Fruit fly (Drosophila melanogaster) whole organism, embryonic: Measurements from ENCODE around the gene Lcp65Ac.
A peak's percentile ranks its signal among the peaks of the same experiment; 100 is the strongest.

ENCODE experiments used
- Atf6 ChIP-seq: fragments of 200-800 bp; sonication (Bioruptor generic); IDR thresholded peaks from 2 replicates; pipeline ENCODE4 v1.3.6; 2022; ENCODE audit warnings: missing biosample characterization, missing genetic modification characterization
- Blimp-1 ChIP-seq: fragments of 200-800 bp; sonication (Bioruptor generic); optimal IDR thresholded peaks from 3 replicates; lab custom pipeline; 2018; ENCODE audit warnings: missing biosample characterization, missing genetic modification characterization, mild to moderate bottlenecking, moderate library complexity, missing genetic modification reagents
- CG10209 ChIP-seq: fragments of 200-800 bp; sonication (Bioruptor generic); optimal IDR thresholded peaks from 3 replicates; lab custom pipeline; 2017; ENCODE audit warnings: missing biosample characterization, mild to moderate bottlenecking, missing genetic modification characterization, missing genetic modification reagents
- CG10462 ChIP-seq: fragments of 200-800 bp; sonication (Bioruptor generic); optimal IDR thresholded peaks from 2 replicates; lab custom pipeline; 2016; ENCODE audit warnings: missing biosample characterization, missing genetic modification characterization
- CG12391 ChIP-seq: fragments of 200-800 bp; sonication (Bioruptor generic); optimal IDR thresholded peaks from 3 replicates; lab custom pipeline; 2018; ENCODE audit warnings: missing biosample characterization, mild to moderate bottlenecking, missing genetic modification characterization, moderate library complexity
- CG13296 ChIP-seq: fragments of 200-800 bp; sonication (Bioruptor generic); optimal IDR thresholded peaks from 3 replicates; lab custom pipeline; 2018; ENCODE audit warnings: missing biosample characterization, mild to moderate bottlenecking, missing genetic modification characterization
- CG13424 ChIP-seq: fragments of 200-800 bp; sonication (Bioruptor generic); optimal IDR thresholded peaks from 2 replicates; lab custom pipeline; 2019; ENCODE audit warnings: missing biosample characterization, mild to moderate bottlenecking, missing genetic modification characterization, moderate library complexity
- CG15601 ChIP-seq: fragments of 200-800 bp; sonication (Bioruptor generic); optimal IDR thresholded peaks from 3 replicates; lab custom pipeline; 2019; ENCODE audit warnings: missing biosample characterization, mild to moderate bottlenecking, missing genetic modification characterization, moderate library complexity
- CG1602 ChIP-seq: fragments of 200-800 bp; sonication (Bioruptor generic); optimal IDR thresholded peaks from 3 replicates; lab custom pipeline; 2016; ENCODE audit warnings: missing biosample characterization, missing genetic modification characterization
- CG17568 ChIP-seq: fragments of 200-800 bp; sonication (Bioruptor generic); optimal IDR thresholded peaks from 2 replicates; lab custom pipeline; 2018; ENCODE audit warnings: missing biosample characterization, mild to moderate bottlenecking, missing genetic modification characterization, moderate library complexity
- CG17912 ChIP-seq: fragments of 200-800 bp; sonication (Bioruptor generic); optimal IDR thresholded peaks from 2 replicates; lab custom pipeline; 2018; ENCODE audit warnings: missing biosample characterization, mild to moderate bottlenecking, missing genetic modification characterization
- CG2202 ChIP-seq: fragments of 200-800 bp; sonication (Bioruptor generic); optimal IDR thresholded peaks from 2 replicates; lab custom pipeline; 2018; ENCODE audit warnings: missing biosample characterization, mild to moderate bottlenecking, missing genetic modification characterization
- CG32532 ChIP-seq: fragments of 200-800 bp; sonication (Bioruptor generic); IDR thresholded peaks from 2 replicates; pipeline ENCODE4 v1.3.6; 2022; ENCODE audit warnings: missing biosample characterization, missing genetic modification characterization
- CG3281 ChIP-seq: fragments of 200-800 bp; sonication (Bioruptor generic); optimal IDR thresholded peaks from 3 replicates; lab custom pipeline; 2017; ENCODE audit warnings: missing biosample characterization, mild to moderate bottlenecking, missing genetic modification characterization
- CG33557 ChIP-seq: fragments of 200-800 bp; sonication (Bioruptor generic); optimal IDR thresholded peaks from 2 replicates; lab custom pipeline; 2019; ENCODE audit warnings: missing biosample characterization, mild to moderate bottlenecking, missing genetic modification characterization, moderate library complexity
- CG34376 ChIP-seq: fragments of 200-800 bp; sonication (Bioruptor generic); optimal IDR thresholded peaks from 2 replicates; lab custom pipeline; 2018; ENCODE audit warnings: missing biosample characterization, mild to moderate bottlenecking, missing genetic modification characterization
- CG3995 ChIP-seq: fragments of 200-800 bp; sonication (Bioruptor generic); optimal IDR thresholded peaks from 3 replicates; lab custom pipeline; 2016; ENCODE audit warnings: missing biosample characterization, missing genetic modification characterization
- CG4730 ChIP-seq: fragments of 200-800 bp; sonication (Bioruptor generic); IDR thresholded peaks from 2 replicates; pipeline ENCODE4 v1.3.6; 2022; ENCODE audit warnings: missing biosample characterization, missing genetic modification characterization
- CG6765 ChIP-seq: fragments of 200-800 bp; sonication (Bioruptor generic); optimal IDR thresholded peaks from 3 replicates; lab custom pipeline; 2017; ENCODE audit warnings: missing biosample characterization, mild to moderate bottlenecking, missing genetic modification characterization
- CG8478 ChIP-seq: fragments of >200 bp; optimal IDR thresholded peaks from 2 replicates; lab custom pipeline; 2018
- CG9215 ChIP-seq: fragments of 200-800 bp; sonication (Bioruptor generic); IDR thresholded peaks from 2 replicates; pipeline ENCODE4 v1.3.6; 2022; ENCODE audit warnings: missing biosample characterization, missing genetic modification characterization
- CHES-1-like ChIP-seq: fragments of 200-800 bp; sonication (Bioruptor generic); optimal IDR thresholded peaks from 2 replicates; lab custom pipeline; 2016; ENCODE audit warnings: missing biosample characterization, missing genetic modification characterization
- E2f2 ChIP-seq: fragments of 200-800 bp; sonication (Bioruptor generic); IDR thresholded peaks from 2 replicates; pipeline ENCODE4 v1.3.6; 2022; ENCODE audit warnings: missing biosample characterization, missing genetic modification characterization
- Eip74EF ChIP-seq, 2 experiments: fragments of 200-800 bp in 1 of 2; fragments of >200 bp in 1 of 2; sonication (Bioruptor generic) in 1 of 2; optimal IDR thresholded peaks; 2 replicates each; lab custom pipeline; 2017 to 2019; ENCODE audit warnings: missing biosample characterization in 2 of 2, missing genetic modification characterization in 2 of 2, mild to moderate bottlenecking in 1 of 2, moderate library complexity in 1 of 2
- Elba2 ChIP-seq: fragments of 200-800 bp; sonication (Bioruptor generic); optimal IDR thresholded peaks from 3 replicates; lab custom pipeline; 2016; ENCODE audit warnings: missing biosample characterization, missing genetic modification characterization
- Fer2 ChIP-seq: fragments of 200-800 bp; sonication (Bioruptor generic); optimal IDR thresholded peaks from 2 replicates; lab custom pipeline; 2018; ENCODE audit warnings: missing biosample characterization, mild to moderate bottlenecking, missing genetic modification characterization, moderate library complexity
- Hmx ChIP-seq: fragments of 200-800 bp; sonication (Bioruptor generic); optimal IDR thresholded peaks from 2 replicates; lab custom pipeline; 2016; ENCODE audit warnings: missing biosample characterization, missing genetic modification characterization
- Lim3 ChIP-seq: fragments of 200-800 bp; sonication (Bioruptor generic); IDR thresholded peaks from 2 replicates; pipeline ENCODE4 v1.3.6; 2022; ENCODE audit warnings: missing biosample characterization, missing genetic modification characterization
- Nf-YB ChIP-seq: fragments of 200-800 bp; sonication (Bioruptor generic); optimal IDR thresholded peaks from 3 replicates; lab custom pipeline; 2019; ENCODE audit warnings: missing biosample characterization, mild to moderate bottlenecking, missing genetic modification characterization, moderate library complexity
- Oli ChIP-seq: fragments of 200-800 bp; sonication (Bioruptor generic); optimal IDR thresholded peaks from 2 replicates; lab custom pipeline; 2018; ENCODE audit warnings: missing biosample characterization, mild to moderate bottlenecking, missing genetic modification characterization, moderate library complexity
- PHDP ChIP-seq: fragments of 200-800 bp; sonication (Bioruptor generic); optimal IDR thresholded peaks from 3 replicates; lab custom pipeline; 2018; ENCODE audit warnings: missing biosample characterization, mild to moderate bottlenecking, missing genetic modification characterization, moderate library complexity
- Rx ChIP-seq: fragments of 200-800 bp; sonication (Bioruptor generic); IDR thresholded peaks from 2 replicates; pipeline ENCODE4 v1.3.6; 2022; ENCODE audit warnings: missing biosample characterization, missing genetic modification characterization
- Xbp1 ChIP-seq: fragments of 200-800 bp; sonication (Bioruptor generic); optimal IDR thresholded peaks from 3 replicates; lab custom pipeline; 2016; ENCODE audit warnings: missing biosample characterization, mild to moderate bottlenecking, missing genetic modification characterization
- az2 ChIP-seq: fragments of 200-800 bp; sonication (Bioruptor generic); optimal IDR thresholded peaks from 3 replicates; lab custom pipeline; 2016; ENCODE audit warnings: missing biosample characterization, missing genetic modification characterization
- caup ChIP-seq: fragments of 200-800 bp; sonication (Bioruptor generic); optimal IDR thresholded peaks from 3 replicates; lab custom pipeline; 2017; ENCODE audit warnings: missing biosample characterization, mild to moderate bottlenecking, missing genetic modification characterization, moderate library complexity; ENCODE audit not compliant: severe bottlenecking
- chinmo ChIP-seq: fragments of 200-800 bp; sonication (Bioruptor generic); IDR thresholded peaks from 4 replicates; pipeline ENCODE4 v1.3.6; 2022; ENCODE audit warnings: missing biosample characterization, missing genetic modification characterization; ENCODE audit not compliant: partially characterized antibody
- dan ChIP-seq: fragments of 200-800 bp; sonication (Bioruptor generic); IDR thresholded peaks from 2 replicates; pipeline ENCODE4 v1.3.6; 2022; ENCODE audit warnings: missing biosample characterization, missing genetic modification characterization
- dimm ChIP-seq: fragments of 200-800 bp; sonication (Bioruptor generic); IDR thresholded peaks from 2 replicates; pipeline ENCODE4 v1.3.6; 2022; ENCODE audit warnings: missing biosample characterization, missing genetic modification characterization
- dm ChIP-seq: fragments of 200-800 bp; sonication (Bioruptor generic); optimal IDR thresholded peaks from 3 replicates; lab custom pipeline; 2016; ENCODE audit warnings: missing biosample characterization, missing genetic modification characterization
- dmrt11E ChIP-seq: fragments of 200-800 bp; sonication (Bioruptor generic); optimal IDR thresholded peaks from 3 replicates; lab custom pipeline; 2018; ENCODE audit warnings: missing biosample characterization, mild to moderate bottlenecking, missing genetic modification characterization, moderate library complexity
- exex ChIP-seq: fragments of 200-800 bp; sonication (Bioruptor generic); optimal IDR thresholded peaks from 4 replicates; lab custom pipeline; 2018; ENCODE audit warnings: missing biosample characterization, mild to moderate bottlenecking, missing genetic modification characterization, moderate library complexity
- gsb ChIP-seq: fragments of 200-800 bp; sonication (Bioruptor generic); IDR thresholded peaks from 2 replicates; pipeline ENCODE4 v1.3.6; 2022; ENCODE audit warnings: missing biosample characterization, missing genetic modification characterization
- lola ChIP-seq, 3 experiments: fragments of >200 bp in 2 of 3; fragments of 200-800 bp in 1 of 3; sonication (Bioruptor generic) in 1 of 3; optimal IDR thresholded peaks; 2 replicates each; lab custom pipeline; 2017 to 2019; ENCODE audit warnings: missing biosample characterization in 3 of 3, missing genetic modification characterization in 3 of 3, mild to moderate bottlenecking in 1 of 3, moderate library complexity in 1 of 3
- pb ChIP-seq: fragments of 200-800 bp; sonication (Bioruptor generic); optimal IDR thresholded peaks from 3 replicates; lab custom pipeline; 2016; ENCODE audit warnings: missing biosample characterization, missing genetic modification characterization
- pho ChIP-seq: fragments of 200-800 bp; sonication (Bioruptor generic); optimal IDR thresholded peaks from 2 replicates; lab custom pipeline; 2016; ENCODE audit warnings: missing biosample characterization, missing genetic modification characterization
- slp2 ChIP-seq: fragments of 200-800 bp; sonication (Bioruptor generic); optimal IDR thresholded peaks from 2 replicates; lab custom pipeline; 2016; ENCODE audit warnings: missing biosample characterization, missing genetic modification characterization
- sr ChIP-seq: fragments of 200-800 bp; sonication (Bioruptor generic); IDR thresholded peaks from 3 replicates; pipeline ENCODE4 v1.3.6; 2022; ENCODE audit warnings: missing biosample characterization, missing genetic modification characterization
- wek ChIP-seq: fragments of 200-800 bp; sonication (Bioruptor generic); optimal IDR thresholded peaks from 3 replicates; lab custom pipeline; 2018; ENCODE audit warnings: missing biosample characterization, mild to moderate bottlenecking, missing genetic modification characterization, moderate library complexity

Lcp65Ac gene

dm6 chr3L:6124616-6125408 is 19.8 kb upstream of the Lcp65Ac start (continued):
- TF ChIP-seq CG15601 (tag; lab: Kevin White, UChicago) (peak; percentile 53), Elba2 (GFP tag; lab: Kevin White, UChicago) (peak; percentile 52), CG32532 (GFP tag; lab: Robert Waterston, UW) (peak; percentile 86), CG2202 (tag; lab: Kevin White, UChicago) (peak; percentile 59), Eip74EF (GFP tag; optimal IDR thresholded peaks at IDR 0.05; lab: Kevin White, UChicago) (peak in 1 of 2 experiments; percentile 63), dm (GFP tag; lab: Kevin White, UChicago) (peak; percentile 5), CG17568 (GFP tag; lab: Kevin White, UChicago) (peak; percentile 79), CG33557 (GFP tag; lab: Kevin White, UChicago) (peak; percentile 50), Nf-YB (GFP tag; lab: Kevin White, UChicago) (peak; percentile 45), CG10462 (GFP tag; lab: Kevin White, UChicago) (peak; percentile 7), dmrt11E (tag; lab: Kevin White, UChicago) (peak; percentile 49), PHDP (tag; lab: Kevin White, UChicago) (peak; percentile 73), wek (peak; percentile 89), CG34376 (GFP tag; lab: Kevin White, UChicago) (peak; percentile 87), slp2 (peak; percentile 66), Rx (peak; percentile 81), pho (GFP tag; lab: Kevin White, UChicago) (peak; percentile 23), caup (GFP tag; lab: Kevin White, UChicago) (peak; percentile 94), az2 (GFP tag; lab: Kevin White, UChicago) (peak; percentile 32), CG13424 (tag; lab: Kevin White, UChicago) (peak; percentile 34), CG10209 (GFP tag; lab: Kevin White, UChicago) (peak; percentile 73), Hmx (GFP tag; lab: Kevin White, UChicago) (no peak), dan (GFP tag; lab: Robert Waterston, UW) (no peak), E2f2 (GFP tag; lab: Robert Waterston, UW) (peak; percentile 64), Oli (tag; lab: Kevin White, UChicago) (peak; percentile 40), exex (no peak), CG9215 (GFP tag; lab: Robert Waterston, UW) (peak; percentile 28; the same call in 1 of the 2 replicates), CG12391 (tag; lab: Kevin White, UChicago) (peak; percentile 56), Blimp-1 (GFP tag; lab: Kevin White, UChicago) (peak; percentile 42), CG3995 (GFP tag; lab: Kevin White, UChicago) (peak; percentile 3), gsb (GFP tag; lab: Robert Waterston, UW) (peak; percentile 64), sr (peak; percentile 93), chinmo (GFP tag; lab: Robert Waterston, UW) (no peak), CG8478 (lab: Kevin White, UChicago) (no peak), CG13296 (GFP tag; lab: Kevin White, UChicago) (peak; percentile 85), CG4730 (peak; percentile 19; the same call in 1 of the 2 replicates), CG6765 (GFP tag; lab: Kevin White, UChicago) (peak; percentile 88), Fer2 (tag; lab: Kevin White, UChicago) (peak; percentile 20), Atf6 (GFP tag; lab: Robert Waterston, UW) (peak; percentile 71), pb (peak; percentile 84), dimm (0 out of 2 replicates have a peak, but pooled peaks have one; percentile 34), CG17912 (peak; percentile 90), CG1602 (GFP tag; lab: Kevin White, UChicago) (no peak), Xbp1 (GFP tag; lab: Kevin White, UChicago) (peak; percentile 60), Lim3 (GFP tag; lab: Robert Waterston, UW) (no peak), lola (GFP tag; optimal IDR thresholded peaks at IDR 0.05; lab: Kevin White, UChicago) (peak in 1 of 3 experiments; percentile 76), CG3281 (GFP tag; lab: Kevin White, UChicago) (peak; percentile 84), CHES-1-like (GFP tag; lab: Kevin White, UChicago) (peak; percentile 33)
